Fruit fly (Drosophila melanogaster) whole organism, embryonic: Measurements from ENCODE around the gene CG31515.
A peak's percentile ranks its signal among the peaks of the same experiment; 100 is the strongest.

Experiments used
- CG18476 ChIP-seq: fragments of 200-800 bp; sonication (Bioruptor generic); optimal IDR thresholded peaks from 2 replicates; lab custom pipeline; 2016; ENCODE audit warnings: missing biosample characterization, mild to moderate bottlenecking, missing genetic modification characterization
- CG34376 ChIP-seq: fragments of 200-800 bp; sonication (Bioruptor generic); optimal IDR thresholded peaks from 2 replicates; lab custom pipeline; 2018; ENCODE audit warnings: missing biosample characterization, mild to moderate bottlenecking, missing genetic modification characterization
- CG4854 ChIP-seq: fragments of 200-800 bp; sonication (Bioruptor generic); optimal IDR thresholded peaks from 2 replicates; lab custom pipeline; 2016; ENCODE audit warnings: missing biosample characterization, missing genetic modification characterization, inconsistent platforms
- CG5953 ChIP-seq: fragments of 200-800 bp; sonication (Bioruptor generic); IDR thresholded peaks from 2 replicates; pipeline ENCODE4 v1.3.6; 2022; ENCODE audit warnings: missing biosample characterization, missing genetic modification characterization
- Lim3 ChIP-seq: fragments of 200-800 bp; sonication (Bioruptor generic); IDR thresholded peaks from 2 replicates; pipeline ENCODE4 v1.3.6; 2022; ENCODE audit warnings: missing biosample characterization, missing genetic modification characterization
- Myb ChIP-seq: fragments of 200-800 bp; sonication (Bioruptor generic); optimal IDR thresholded peaks from 2 replicates; lab custom pipeline; 2016; ENCODE audit warnings: missing biosample characterization, missing genetic modification characterization
- ab ChIP-seq: fragments of 200-800 bp; sonication (Bioruptor generic); optimal IDR thresholded peaks from 2 replicates; lab custom pipeline; 2016; ENCODE audit warnings: missing biosample characterization, missing genetic modification characterization
- ash1 ChIP-seq: fragments of 200-800 bp; sonication (Bioruptor generic); optimal IDR thresholded peaks from 2 replicates; lab custom pipeline; 2018; ENCODE audit warnings: missing biosample characterization, mild to moderate bottlenecking, missing genetic modification characterization
- dmrt11E ChIP-seq: fragments of 200-800 bp; sonication (Bioruptor generic); optimal IDR thresholded peaks from 3 replicates; lab custom pipeline; 2018; ENCODE audit warnings: missing biosample characterization, mild to moderate bottlenecking, missing genetic modification characterization, moderate library complexity
- grn ChIP-seq: fragments of 200-800 bp; sonication (Bioruptor generic); optimal IDR thresholded peaks from 3 replicates; lab custom pipeline; 2017; ENCODE audit warnings: missing biosample characterization, missing genetic modification characterization
- mam ChIP-seq: fragments of 200-800 bp; sonication (Bioruptor generic); optimal IDR thresholded peaks from 3 replicates; lab custom pipeline; 2016; ENCODE audit warnings: missing biosample characterization, missing genetic modification characterization
- pita ChIP-seq: fragments of 200-800 bp; sonication (Bioruptor generic); optimal IDR thresholded peaks from 2 replicates; lab custom pipeline; 2017; ENCODE audit warnings: missing biosample characterization, mild to moderate bottlenecking, missing genetic modification characterization
- so ChIP-seq: fragments of 200-800 bp; sonication (Bioruptor generic); IDR thresholded peaks from 3 replicates; pipeline ENCODE4 v1.3.6; 2022; ENCODE audit warnings: missing biosample characterization, missing genetic modification characterization
- vfl ChIP-seq: fragments of 200-800 bp; sonication (Bioruptor generic); optimal IDR thresholded peaks from 2 replicates; lab custom pipeline; 2016; ENCODE audit warnings: missing biosample characterization, missing genetic modification characterization

- TF ChIP-seq so (GFP tag; lab: Robert Waterston, UW) (no peak), CG4854 (GFP tag; lab: Kevin White, UChicago) (no peak), grn (GFP tag; lab: Kevin White, UChicago) (no peak), ab (GFP tag; lab: Kevin White, UChicago) (no peak), CG5953 (peak; percentile 29; the same call in 1 of the 2 replicates), CG34376 (GFP tag; lab: Kevin White, UChicago) (no peak), mam (GFP tag; lab: Kevin White, UChicago) (peak; percentile 54), Myb (GFP tag; lab: Kevin White, UChicago) (no peak), CG18476 (no peak), dmrt11E (peak; percentile 70), vfl (GFP tag; lab: Kevin White, UChicago) (peak; percentile 14), pita (no peak), ash1 (no peak), Lim3 (GFP tag; lab: Robert Waterston, UW) (no peak)
Measured at dm6 chr3R:23346893-23347396, 41.8 kb downstream of the CG31515 start.
